ENCODE assay signal across 1 fruit fly cellular context in genomic region chr3R:5821243-5821642, dm6.
TF ChIP-seq lines count a peak whose summit lies in the region.

Hpr1 (minus strand) TSS chr3R:5821440.

TF ChIP-seq in whole organism, embryonic, 481 proteins besides CTCF, POLR2A, EP300 and RAD21 (continued from another document):
- peak; percentile 51; the same call in 1 of the 2 replicates for TF ChIP-seq sna (GFP tag; IDR thresholded peaks at IDR 0.05; lab: Robert Waterston, UW; ENCODE audit: partially characterized antibody)
- no peak for TF ChIP-seq CG34376 (GFP tag; optimal IDR thresholded peaks at IDR 0.05; lab: Kevin White, UChicago)
- TF ChIP-seq abd-A (tag; optimal IDR thresholded peaks at IDR 0.05; lab: Kevin White, UChicago): no peak
- no peak for TF ChIP-seq CG33213 (GFP tag; optimal IDR thresholded peaks at IDR 0.05; lab: Kevin White, UChicago)
- no peak for TF ChIP-seq CG3407 (GFP tag; optimal IDR thresholded peaks at IDR 0.05; lab: Kevin White, UChicago)
- no peak for TF ChIP-seq CG5245 (GFP tag; optimal IDR thresholded peaks at IDR 0.05; lab: Kevin White, UChicago)
- TF ChIP-seq onecut (GFP tag; IDR thresholded peaks at IDR 0.05; lab: Robert Waterston, UW): 0 out of 2 replicates have a peak, but pooled peaks have one; percentile 34
- no peak for TF ChIP-seq mam (GFP tag; optimal IDR thresholded peaks at IDR 0.05; lab: Kevin White, UChicago)
- TF ChIP-seq Sox102F (GFP tag; optimal IDR thresholded peaks at IDR 0.05; lab: Kevin White, UChicago): no peak
- TF ChIP-seq stc (GFP tag; IDR thresholded peaks at IDR 0.05; lab: Robert Waterston, UW): no peak
- TF ChIP-seq ato (GFP tag; IDR thresholded peaks at IDR 0.05; lab: Robert Waterston, UW; ENCODE audit: partially characterized antibody): no peak
- TF ChIP-seq CG12391 (tag; optimal IDR thresholded peaks at IDR 0.05; lab: Kevin White, UChicago): no peak
- no peak for TF ChIP-seq CG11093 (GFP tag; IDR thresholded peaks at IDR 0.05; lab: Robert Waterston, UW)
- no peak for TF ChIP-seq tup (GFP tag; optimal IDR thresholded peaks at IDR 0.05; lab: Kevin White, UChicago)
- TF ChIP-seq corto (GFP tag; optimal IDR thresholded peaks at IDR 0.05; lab: Kevin White, UChicago): no peak
- no peak for TF ChIP-seq Drgx (GFP tag; IDR thresholded peaks at IDR 0.05; lab: Robert Waterston, UW)
- TF ChIP-seq br (optimal IDR thresholded peaks at IDR 0.05; lab: Kevin White, UChicago): no peak
- TF ChIP-seq pum (GFP tag; optimal IDR thresholded peaks at IDR 0.05; lab: Kevin White, UChicago): no peak
- TF ChIP-seq az2 (GFP tag; optimal IDR thresholded peaks at IDR 0.05; lab: Kevin White, UChicago): no peak
- TF ChIP-seq Dp (GFP tag; optimal IDR thresholded peaks at IDR 0.05; lab: Kevin White, UChicago): peak; percentile 89
- peak; percentile 28 for TF ChIP-seq CG17359 (tag; optimal IDR thresholded peaks at IDR 0.05; lab: Kevin White, UChicago)
- no peak for TF ChIP-seq CG3281 (GFP tag; optimal IDR thresholded peaks at IDR 0.05; lab: Kevin White, UChicago)
- no peak for TF ChIP-seq vvl (GFP tag; IDR thresholded peaks at IDR 0.05; lab: Robert Waterston, UW)
- no peak for TF ChIP-seq CG3726 (GFP tag; IDR thresholded peaks at IDR 0.05; lab: Robert Waterston, UW)
- TF ChIP-seq CG18599 (GFP tag; optimal IDR thresholded peaks at IDR 0.05; lab: Kevin White, UChicago): no peak
- no peak for TF ChIP-seq Lim3 (GFP tag; IDR thresholded peaks at IDR 0.05; lab: Robert Waterston, UW)
- peak; percentile 52; the same call in 1 of the 4 replicates for TF ChIP-seq Dll (GFP tag; IDR thresholded peaks at IDR 0.05; lab: Robert Waterston, UW; ENCODE audit: partially characterized antibody)
- TF ChIP-seq lilli (GFP tag; optimal IDR thresholded peaks at IDR 0.05; lab: Kevin White, UChicago): no peak
- TF ChIP-seq stwl (tag; optimal IDR thresholded peaks at IDR 0.05; lab: Kevin White, UChicago): peak; percentile 68
- peak; percentile 81 for TF ChIP-seq MBD-R2 (GFP tag; IDR thresholded peaks at IDR 0.05; lab: Robert Waterston, UW)
- peak; percentile 53 for TF ChIP-seq sens (GFP tag; lab: Kevin White, UChicago)
- peak; percentile 61 for TF ChIP-seq CG13287 (GFP tag; IDR thresholded peaks at IDR 0.05; lab: Robert Waterston, UW; ENCODE audit: partially characterized antibody)
- TF ChIP-seq CG9437 (GFP tag; optimal IDR thresholded peaks at IDR 0.05; lab: Kevin White, UChicago): no peak
- no peak for TF ChIP-seq D19A (tag; optimal IDR thresholded peaks at IDR 0.05; lab: Kevin White, UChicago)
- TF ChIP-seq CG34224 (GFP tag; IDR thresholded peaks at IDR 0.05; lab: Robert Waterston, UW; ENCODE audit: partially characterized antibody): 0 out of 3 replicates have a peak, but pooled peaks have one; percentile 29
- no peak for TF ChIP-seq gem (tag; optimal IDR thresholded peaks at IDR 0.05; lab: Kevin White, UChicago)
- TF ChIP-seq inv (GFP tag; IDR thresholded peaks at IDR 0.05; lab: Robert Waterston, UW; ENCODE audit: partially characterized antibody): no peak
- peak; percentile 36 for TF ChIP-seq CG1603 (tag; optimal IDR thresholded peaks at IDR 0.05; lab: Kevin White, UChicago)
- no peak for TF ChIP-seq CG6272 (GFP tag; IDR thresholded peaks at IDR 0.05; lab: Robert Waterston, UW)
- TF ChIP-seq Oli (tag; optimal IDR thresholded peaks at IDR 0.05; lab: Kevin White, UChicago): no peak
- no peak for TF ChIP-seq CG31224 (GFP tag; IDR thresholded peaks at IDR 0.05; lab: Robert Waterston, UW)
- no peak for TF ChIP-seq unpg (GFP tag; optimal IDR thresholded peaks at IDR 0.05; lab: Kevin White, UChicago)
- no peak for TF ChIP-seq Usf (GFP tag; optimal IDR thresholded peaks at IDR 0.05; lab: Kevin White, UChicago)
- no peak for TF ChIP-seq CG11696 (GFP tag; IDR thresholded peaks at IDR 0.05; lab: Robert Waterston, UW)
- TF ChIP-seq B-H1 (GFP tag; IDR thresholded peaks at IDR 0.05; lab: Robert Waterston, UW): no peak
- peak; percentile 68 for TF ChIP-seq CG4617 (GFP tag; optimal IDR thresholded peaks at IDR 0.05; lab: Kevin White, UChicago; ENCODE audit: borderline replicate concordance)
- TF ChIP-seq Xrp1 (GFP tag; IDR thresholded peaks at IDR 0.05; lab: Robert Waterston, UW): no peak
- peak; percentile 57 for TF ChIP-seq CG2116 (GFP tag; optimal IDR thresholded peaks at IDR 0.05; lab: Kevin White, UChicago)
- TF ChIP-seq CG32532 (GFP tag; IDR thresholded peaks at IDR 0.05; lab: Robert Waterston, UW): no peak
- TF ChIP-seq Six4 (GFP tag; optimal IDR thresholded peaks at IDR 0.05; lab: Kevin White, UChicago): no peak
- TF ChIP-seq Atf-2 (GFP tag; optimal IDR thresholded peaks at IDR 0.05; lab: Kevin White, UChicago): no peak
- TF ChIP-seq Sry-β (GFP tag; optimal IDR thresholded peaks at IDR 0.05; lab: Kevin White, UChicago): no peak
- TF ChIP-seq nerfin-2 (GFP tag; IDR thresholded peaks at IDR 0.05; lab: Robert Waterston, UW; ENCODE audit: partially characterized antibody): peak; percentile 48; the same call in 1 of the 2 replicates
- no peak for TF ChIP-seq CG12942 (GFP tag; optimal IDR thresholded peaks at IDR 0.05; lab: Kevin White, UChicago)
- TF ChIP-seq gfzf (GFP tag; optimal IDR thresholded peaks at IDR 0.05; lab: Kevin White, UChicago): peak; percentile 41
- TF ChIP-seq CG16779 (GFP tag; IDR thresholded peaks at IDR 0.05; lab: Robert Waterston, UW): no peak
- TF ChIP-seq YL-1 (GFP tag; optimal IDR thresholded peaks at IDR 0.05; lab: Kevin White, UChicago): peak; percentile 45
- 0 out of 2 replicates have a peak, but pooled peaks have one; percentile 25 for TF ChIP-seq CG3847 (GFP tag; IDR thresholded peaks at IDR 0.05; lab: Robert Waterston, UW)
- TF ChIP-seq CG14667 (GFP tag; IDR thresholded peaks at IDR 0.05; lab: Robert Waterston, UW): no peak
- TF ChIP-seq CG9817 (tag; optimal IDR thresholded peaks at IDR 0.05; lab: Kevin White, UChicago): no peak
- no peak for TF ChIP-seq CG8089 (GFP tag; optimal IDR thresholded peaks at IDR 0.05; lab: Kevin White, UChicago)
- TF ChIP-seq CG12659 (GFP tag; optimal IDR thresholded peaks at IDR 0.05; lab: Kevin White, UChicago): peak; percentile 0
- no peak for TF ChIP-seq CG3065 (GFP tag; optimal IDR thresholded peaks at IDR 0.05; lab: Kevin White, UChicago)
- TF ChIP-seq Sry-δ (GFP tag; optimal IDR thresholded peaks at IDR 0.05; lab: Kevin White, UChicago): peak; percentile 42
- no peak for TF ChIP-seq knrl (GFP tag; IDR thresholded peaks at IDR 0.05; lab: Robert Waterston, UW; ENCODE audit: partially characterized antibody)
- no peak for TF ChIP-seq mirr (GFP tag; optimal IDR thresholded peaks at IDR 0.05; lab: Kevin White, UChicago)
- TF ChIP-seq Ets97D (GFP tag; optimal IDR thresholded peaks at IDR 0.05; lab: Kevin White, UChicago): peak; percentile 33
- TF ChIP-seq CG10959 (GFP tag; IDR thresholded peaks at IDR 0.05; lab: Robert Waterston, UW): no peak
- TF ChIP-seq unc-4 (GFP tag; IDR thresholded peaks at IDR 0.05; lab: Robert Waterston, UW; ENCODE audit: partially characterized antibody): peak; percentile 47; the same call in 1 of the 2 replicates
- no peak for TF ChIP-seq CG33557 (GFP tag; optimal IDR thresholded peaks at IDR 0.05; lab: Kevin White, UChicago)
- no peak for TF ChIP-seq CG9609 (GFP tag; optimal IDR thresholded peaks at IDR 0.05; lab: Kevin White, UChicago)
- TF ChIP-seq Ssrp (tag; optimal IDR thresholded peaks at IDR 0.05; lab: Kevin White, UChicago): no peak
- TF ChIP-seq emc (GFP tag; optimal IDR thresholded peaks at IDR 0.05; lab: Kevin White, UChicago): no peak
- TF ChIP-seq NC2β (GFP tag; optimal IDR thresholded peaks at IDR 0.05; lab: Kevin White, UChicago): no peak
- TF ChIP-seq Adf1 (GFP tag; IDR thresholded peaks at IDR 0.05; lab: Robert Waterston, UW): no peak
- no peak for TF ChIP-seq CG7357 (GFP tag; IDR thresholded peaks at IDR 0.05; lab: Robert Waterston, UW)
- TF ChIP-seq PHDP (tag; optimal IDR thresholded peaks at IDR 0.05; lab: Kevin White, UChicago): no peak
- no peak for TF ChIP-seq Lpt (GFP tag; optimal IDR thresholded peaks at IDR 0.05; lab: Kevin White, UChicago)
- TF ChIP-seq ci (GFP tag; IDR thresholded peaks at IDR 0.05; lab: Robert Waterston, UW): no peak
- TF ChIP-seq CG17186 (GFP tag; optimal IDR thresholded peaks at IDR 0.05; lab: Kevin White, UChicago): peak; percentile 84
- TF ChIP-seq Pdp1 (GFP tag; optimal IDR thresholded peaks at IDR 0.05; lab: Kevin White, UChicago): no peak
- TF ChIP-seq schlank (tag; optimal IDR thresholded peaks at IDR 0.05; lab: Kevin White, UChicago): no peak
- no peak for TF ChIP-seq cato (GFP tag; optimal IDR thresholded peaks at IDR 0.05; lab: Kevin White, UChicago; ENCODE audit: borderline replicate concordance)
- TF ChIP-seq CG1529 (GFP tag; optimal IDR thresholded peaks at IDR 0.05; lab: Kevin White, UChicago): no peak
- TF ChIP-seq Jarid2 (GFP tag; optimal IDR thresholded peaks at IDR 0.05; lab: Kevin White, UChicago): no peak
- TF ChIP-seq CG7839 (tag; optimal IDR thresholded peaks at IDR 0.05; lab: Kevin White, UChicago): no peak
- TF ChIP-seq Myb (GFP tag; optimal IDR thresholded peaks at IDR 0.05; lab: Kevin White, UChicago): peak; percentile 31
- peak; percentile 29; the same call in 1 of the 2 replicates for TF ChIP-seq Bgb (GFP tag; IDR thresholded peaks at IDR 0.05; lab: Robert Waterston, UW; ENCODE audit: partially characterized antibody)
- TF ChIP-seq CG17912 (GFP tag; optimal IDR thresholded peaks at IDR 0.05; lab: Kevin White, UChicago): no peak
- TF ChIP-seq Hmr (GFP tag; optimal IDR thresholded peaks at IDR 0.05; lab: Kevin White, UChicago): no peak
- no peak for TF ChIP-seq cas (GFP tag; IDR thresholded peaks at IDR 0.05; lab: Robert Waterston, UW)
- TF ChIP-seq Doc3 (GFP tag; IDR thresholded peaks at IDR 0.05; lab: Robert Waterston, UW; ENCODE audit: partially characterized antibody): peak; percentile 23; the same call in 1 of the 3 replicates
- TF ChIP-seq CG9215 (GFP tag; IDR thresholded peaks at IDR 0.05; lab: Robert Waterston, UW): no peak
- no peak for TF ChIP-seq CG12155 (GFP tag; optimal IDR thresholded peaks at IDR 0.05; lab: Kevin White, UChicago)
- TF ChIP-seq sqz (GFP tag; optimal IDR thresholded peaks at IDR 0.05; lab: Kevin White, UChicago): no peak
- TF ChIP-seq Opbp (GFP tag; IDR thresholded peaks at IDR 0.05; lab: Robert Waterston, UW; ENCODE audit: partially characterized antibody): no peak; the same call in 2 of the 3 replicates
- TF ChIP-seq bbx (GFP tag; IDR thresholded peaks at IDR 0.05; lab: Robert Waterston, UW; ENCODE audit: partially characterized antibody): peak; percentile 49; the same call in 1 of the 2 replicates
- TF ChIP-seq h (optimal IDR thresholded peaks at IDR 0.05; lab: Kevin White, UChicago): no peak
- TF ChIP-seq E2f2 (GFP tag; IDR thresholded peaks at IDR 0.05; lab: Robert Waterston, UW): peak; percentile 93
- no peak for TF ChIP-seq hth (optimal IDR thresholded peaks at IDR 0.05; lab: Kevin White, UChicago)
- no peak for TF ChIP-seq croc (GFP tag; conservative IDR thresholded peaks at IDR 0.05; lab: Robert Waterston, UW)
- TF ChIP-seq CG17829 (tag; optimal IDR thresholded peaks at IDR 0.05; lab: Kevin White, UChicago): no peak
- TF ChIP-seq repo (GFP tag; optimal IDR thresholded peaks at IDR 0.05; lab: Kevin White, UChicago): no peak
- no peak for TF ChIP-seq Nf-YB (GFP tag; optimal IDR thresholded peaks at IDR 0.05; lab: Kevin White, UChicago)
- no peak for TF ChIP-seq CG13624 (GFP tag; optimal IDR thresholded peaks at IDR 0.05; lab: Kevin White, UChicago)
- TF ChIP-seq CG6791 (GFP tag; IDR thresholded peaks at IDR 0.05; lab: Robert Waterston, UW; ENCODE audit: partially characterized antibody): peak; percentile 60; the same call in 2 of the 3 replicates
- no peak for TF ChIP-seq CG17802 (tag; optimal IDR thresholded peaks at IDR 0.05; lab: Kevin White, UChicago)
- TF ChIP-seq C15 (GFP tag; IDR thresholded peaks at IDR 0.05; lab: Robert Waterston, UW): no peak
- no peak for TF ChIP-seq CG4707 (GFP tag; optimal IDR thresholded peaks at IDR 0.05; lab: Kevin White, UChicago)
- TF ChIP-seq ken (GFP tag; IDR thresholded peaks at IDR 0.05; lab: Robert Waterston, UW): no peak
- TF ChIP-seq scrt (GFP tag; optimal IDR thresholded peaks at IDR 0.05; lab: Kevin White, UChicago): no peak
- no peak for TF ChIP-seq E2f1 (GFP tag; IDR thresholded peaks at IDR 0.05; lab: Robert Waterston, UW)
- no peak for TF ChIP-seq CG3995 (GFP tag; optimal IDR thresholded peaks at IDR 0.05; lab: Kevin White, UChicago)
- peak; percentile 77 for TF ChIP-seq Dref (GFP tag; IDR thresholded peaks at IDR 0.05; lab: Robert Waterston, UW)
- TF ChIP-seq BEAF-32 (GFP tag; optimal IDR thresholded peaks at IDR 0.05; lab: Kevin White, UChicago): peak; percentile 47
- no peak for TF ChIP-seq sug (tag; optimal IDR thresholded peaks at IDR 0.05; lab: Kevin White, UChicago)
- TF ChIP-seq Poxn (GFP tag; IDR thresholded peaks at IDR 0.05; lab: Robert Waterston, UW): no peak
- TF ChIP-seq HmgD (GFP tag; optimal IDR thresholded peaks at IDR 0.05; lab: Kevin White, UChicago): no peak
- TF ChIP-seq CrebB (tag; optimal IDR thresholded peaks at IDR 0.05; lab: Kevin White, UChicago): no peak
- no peak for TF ChIP-seq Vsx1 (GFP tag; optimal IDR thresholded peaks at IDR 0.05; lab: Kevin White, UChicago)
- TF ChIP-seq gcm (GFP tag; optimal IDR thresholded peaks at IDR 0.05; lab: Kevin White, UChicago): no peak
- TF ChIP-seq slbo (GFP tag; IDR thresholded peaks at IDR 0.05; lab: Robert Waterston, UW): no peak
